Worm (Caenorhabditis elegans) whole organism, midembryonic: ENCODE measurements around the gene unc-43.
"Not testable (repeated sequence)": the region's sequence is repeated elsewhere in the genome, so short reads cannot be mapped to it uniquely, and the experiment has no call there.

Source experiments
- T22C8.4 ChIP-seq: fragments of 200-800 bp; sonication (Bioruptor generic); IDR thresholded peaks from 2 replicates; pipeline ENCODE4 v1.3.6; 2022; ENCODE audit warnings: missing genetic modification characterization, missing compliant biosample characterization
- cog-1 ChIP-seq: sonication (generic microtip); optimal IDR thresholded peaks from 2 replicates; lab custom pipeline; 2016; ENCODE audit warnings: missing genetic modification characterization, missing compliant biosample characterization
- flt-1 ChIP-seq: fragments of 200-800 bp; sonication (Bioruptor generic); IDR thresholded peaks from 2 replicates; pipeline ENCODE4 v1.3.6; 2022; ENCODE audit warnings: missing genetic modification characterization, missing compliant biosample characterization
- klf-2 ChIP-seq: fragments of 200-800 bp; sonication (Bioruptor generic); conservative IDR thresholded peaks from 2 replicates; pipeline ENCODE4 v1.3.6; 2022; ENCODE audit warnings: missing genetic modification reagents, missing genetic modification characterization, missing compliant biosample characterization
- med-1 ChIP-seq: sonication (generic microtip); optimal IDR thresholded peaks from 2 replicates; lab custom pipeline; 2017; ENCODE audit warnings: missing genetic modification characterization, mild to moderate bottlenecking, missing compliant biosample characterization, antibody characterized with exemption, missing genetic modification reagents; ENCODE audit not compliant: insufficient read depth
- ref-1 ChIP-seq: fragments of 200-800 bp; sonication (Bioruptor generic); conservative IDR thresholded peaks from 2 replicates; pipeline ENCODE4 v1.3.6; 2022; ENCODE audit warnings: missing genetic modification reagents, missing genetic modification characterization, missing compliant biosample characterization
- tab-1 ChIP-seq: fragments of 200-800 bp; sonication (Bioruptor generic); IDR thresholded peaks from 2 replicates; pipeline ENCODE4 v1.3.6; 2022; ENCODE audit warnings: missing genetic modification characterization, missing compliant biosample characterization
- ztf-23 ChIP-seq: fragments of 200-800 bp; sonication (Bioruptor generic); IDR thresholded peaks from 2 replicates; pipeline ENCODE4 v1.3.6; 2022; ENCODE audit warnings: missing genetic modification reagents, missing genetic modification characterization, missing compliant biosample characterization
- ztf-29 ChIP-seq: fragments of 200-800 bp; sonication (Bioruptor generic); IDR thresholded peaks from 2 replicates; pipeline ENCODE4 v1.3.6; 2022; ENCODE audit warnings: missing genetic modification reagents, missing genetic modification characterization, missing compliant biosample characterization

unc-43 gene

DNA sequence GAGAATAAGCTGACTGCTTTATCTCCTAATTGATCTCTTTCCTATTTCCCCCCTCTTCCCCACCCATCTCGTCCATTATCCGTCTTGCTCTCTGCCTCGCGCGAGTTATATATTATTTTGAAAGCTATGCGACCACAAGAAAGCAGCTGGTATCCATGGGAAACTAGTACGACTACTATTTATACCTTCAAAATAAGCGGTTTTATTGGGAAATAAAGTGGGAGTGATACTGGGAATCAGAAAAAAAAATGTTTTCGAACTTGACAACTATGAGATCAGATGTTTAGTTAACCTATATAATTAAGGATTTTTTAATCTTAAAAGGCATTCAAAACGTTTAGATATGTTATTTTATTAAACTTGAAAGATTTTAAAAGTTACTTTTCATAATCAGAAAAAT, 10.3 kb downstream of the unc-43 start:
- TF ChIP-seq tab-1 (GFP tag; lab: Robert Waterston, UW) (no peak), T22C8.4 (GFP tag; lab: Robert Waterston, UW) (no peak), klf-2 (no peak), flt-1 (no peak), ztf-23 (GFP tag; lab: Robert Waterston, UW) (no peak), ref-1 (no peak), med-1 (GFP tag; lab: Kevin White, UChicago) (no peak)

DNA sequence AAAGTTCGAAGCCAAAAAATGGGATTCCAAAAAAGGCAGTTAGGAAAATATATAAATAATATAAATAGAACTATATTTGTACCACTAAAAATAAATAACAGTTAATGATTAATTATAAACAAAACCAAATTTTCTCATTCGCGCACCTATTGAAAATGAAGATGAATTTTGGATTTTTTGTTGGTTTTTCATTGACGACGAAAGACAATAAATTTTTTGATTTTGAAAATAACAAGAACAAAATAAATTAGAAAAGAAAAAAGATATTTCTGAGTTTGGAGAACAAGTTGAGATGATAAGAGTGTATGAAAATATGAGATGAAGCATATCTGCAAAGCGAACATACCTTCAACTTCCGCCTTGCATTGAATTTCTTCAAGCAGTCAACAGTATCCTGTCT, 12.7 kb downstream of the unc-43 start:
- TF ChIP-seq ztf-23 (GFP tag; lab: Robert Waterston, UW) (no peak), ref-1 (no peak), med-1 (GFP tag; lab: Kevin White, UChicago) (no peak), cog-1 (tag; lab: Kevin White, UChicago) (no peak), ztf-29 (GFP tag; lab: Robert Waterston, UW) (no peak), klf-2 (no peak), tab-1 (GFP tag; lab: Robert Waterston, UW) (no peak), T22C8.4 (GFP tag; lab: Robert Waterston, UW) (no peak)

DNA sequence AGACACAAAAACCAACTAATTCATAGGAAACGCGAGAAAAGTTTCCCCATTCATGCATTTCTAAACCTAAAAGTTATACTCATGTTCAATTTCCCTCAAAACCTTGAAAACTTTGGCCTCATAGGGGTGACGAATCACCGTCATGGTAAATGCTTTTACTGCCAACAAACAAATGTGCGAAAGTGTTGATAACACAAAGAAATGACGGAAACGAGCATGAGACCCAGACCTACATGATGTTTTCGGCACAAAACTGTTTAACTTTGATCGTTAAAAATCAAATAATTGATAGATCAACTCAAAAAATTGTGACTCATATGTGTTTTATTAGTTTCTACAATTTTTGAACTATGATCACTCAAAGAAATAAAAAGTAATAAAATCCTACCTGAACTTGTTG, 18.1 kb downstream of the unc-43 start:
- no peak for TF ChIP-seq flt-1
- no peak for TF ChIP-seq tab-1 (GFP tag; lab: Robert Waterston, UW)

DNA sequence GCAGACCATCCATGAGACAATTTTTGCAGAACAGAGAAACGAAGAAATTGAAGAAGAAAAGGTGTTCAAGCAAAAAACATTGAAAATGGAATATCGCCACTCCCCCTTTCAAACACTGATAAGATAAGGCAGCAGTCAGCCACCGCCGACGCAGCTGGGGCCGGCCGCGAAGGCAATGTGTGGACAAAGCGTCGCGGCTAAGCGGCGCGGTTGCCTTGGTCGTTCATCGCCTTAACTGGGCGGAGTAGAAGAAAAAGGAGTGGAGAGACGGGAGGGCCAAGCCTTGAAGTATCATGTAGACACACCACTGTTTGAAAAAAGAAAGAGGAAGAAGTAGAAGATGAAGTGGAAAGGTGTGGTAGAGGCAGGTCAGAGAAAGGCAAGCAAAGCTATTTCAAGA, 19.1 kb downstream of the unc-43 start:
- TF ChIP-seq klf-2 (peak; percentile 62; the same call in 1 of the 2 replicates), flt-1 (no peak), ztf-23 (GFP tag; lab: Robert Waterston, UW) (0 out of 2 replicates have a peak, but pooled peaks have one; percentile 39), tab-1 (GFP tag; lab: Robert Waterston, UW) (no peak), T22C8.4 (GFP tag; lab: Robert Waterston, UW) (no peak), med-1 (GFP tag; lab: Kevin White, UChicago) (no peak), ztf-29 (GFP tag; lab: Robert Waterston, UW) (no peak), ref-1 (no peak), cog-1 (tag; lab: Kevin White, UChicago) (no peak)

DNA sequence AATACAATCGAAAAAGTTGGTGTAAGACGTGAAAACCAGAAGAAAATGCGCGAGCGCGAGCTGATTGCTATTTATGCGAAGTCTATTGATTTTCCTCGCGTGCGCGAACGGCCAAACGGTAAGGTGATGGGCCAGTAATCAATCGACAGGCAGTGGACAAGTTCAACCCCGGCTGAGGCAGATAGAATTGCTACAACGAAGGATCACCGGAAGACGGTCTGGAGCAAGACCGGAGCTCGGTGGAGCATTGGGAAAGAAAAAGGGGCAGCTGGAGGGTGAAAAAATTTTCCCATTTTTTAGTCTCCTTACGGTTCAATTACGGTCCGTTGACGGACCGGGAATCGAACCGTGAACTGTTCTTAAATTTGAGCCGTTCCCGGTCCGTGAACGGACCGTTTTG, 26.6 kb downstream of the unc-43 start:
- TF ChIP-seq tab-1 (GFP tag; lab: Robert Waterston, UW) = 0 out of 2 replicates have a peak, but pooled peaks have one; percentile 52

DNA sequence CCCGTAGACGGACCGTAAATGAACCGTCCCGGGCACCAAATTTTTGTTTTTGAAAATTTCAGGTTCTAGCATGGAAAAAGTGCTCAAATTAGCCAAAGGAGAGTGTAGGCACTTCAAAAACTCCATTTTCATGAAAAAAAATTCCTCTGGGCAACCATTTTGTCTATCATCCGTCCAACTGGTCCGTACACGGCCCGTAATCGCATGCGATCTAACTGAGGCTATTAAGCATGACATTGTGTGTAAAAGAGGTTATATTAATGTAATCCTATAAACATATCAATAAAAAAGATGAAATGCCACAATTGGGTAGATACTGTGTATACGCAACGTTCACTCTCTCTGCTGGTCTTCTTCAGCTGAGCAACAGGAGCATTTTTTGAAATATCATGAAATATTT, 27.4 kb downstream of the unc-43 start, which contains the start of gene R09E10.1:
TSS of gene R09E10.1 (minus strand) at position 101 of the 400 bp plus-strand sequence.
- TF ChIP-seq ztf-23 (GFP tag; lab: Robert Waterston, UW); tab-1 (GFP tag; lab: Robert Waterston, UW); ref-1: not testable (repeated sequence)

DNA sequence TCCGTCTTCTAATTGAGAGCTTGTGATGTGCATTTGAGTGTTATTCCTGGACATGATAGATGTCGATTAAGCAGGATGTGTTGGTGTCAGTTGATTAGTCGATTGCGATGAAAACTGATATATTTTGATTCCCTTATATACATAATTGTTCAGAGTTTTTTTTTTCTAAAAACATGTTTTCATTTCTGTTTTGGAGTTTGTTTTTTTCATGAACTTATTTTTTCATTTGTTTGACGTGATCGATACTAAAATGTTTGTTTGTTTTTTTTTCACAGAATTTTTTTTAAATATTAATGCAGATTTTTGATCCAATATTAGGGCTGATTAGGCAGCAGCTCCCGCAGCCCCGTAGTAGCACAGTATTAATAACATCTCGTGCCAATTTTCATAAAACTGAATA, 31.8 kb downstream of the unc-43 start, which contains the start of gene R09E10.2:
TSS of gene R09E10.2 (minus strand) at position 101 of the 400 bp plus-strand sequence.
- TF ChIP-seq ref-1 (no peak), tab-1 (GFP tag; lab: Robert Waterston, UW) (no peak), ztf-23 (GFP tag; lab: Robert Waterston, UW) (no peak), T22C8.4 (GFP tag; lab: Robert Waterston, UW) (no peak), flt-1 (no peak), ztf-29 (GFP tag; lab: Robert Waterston, UW) (no peak), klf-2 (no peak), cog-1 (tag; lab: Kevin White, UChicago) (no peak), med-1 (GFP tag; lab: Kevin White, UChicago) (no peak)

DNA sequence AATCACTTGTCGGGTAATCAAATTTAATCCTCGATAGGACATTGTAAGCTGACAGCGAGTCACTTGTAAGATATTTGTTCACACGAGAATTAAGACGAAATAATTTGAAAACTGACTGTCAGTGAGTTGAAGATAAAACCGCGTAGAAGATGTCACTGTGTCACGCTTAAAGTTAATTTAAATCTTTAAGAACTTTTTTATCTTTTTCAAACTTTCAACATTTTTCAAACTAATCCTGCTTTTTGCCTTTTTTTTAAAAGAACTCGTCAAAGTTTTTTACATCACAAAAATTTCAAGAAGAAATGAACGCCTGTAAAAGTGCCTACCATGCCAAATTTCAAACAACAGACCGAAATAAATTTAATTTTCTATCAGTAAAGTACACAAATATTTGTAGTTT, 36.5 kb downstream of the unc-43 start, which contains the start of gene acs-18:
TSS of gene acs-18 (minus strand) at position 101 of the 400 bp plus-strand sequence.
- TF ChIP-seq flt-1 (no peak), ztf-23 (GFP tag; lab: Robert Waterston, UW) (no peak)

DNA sequence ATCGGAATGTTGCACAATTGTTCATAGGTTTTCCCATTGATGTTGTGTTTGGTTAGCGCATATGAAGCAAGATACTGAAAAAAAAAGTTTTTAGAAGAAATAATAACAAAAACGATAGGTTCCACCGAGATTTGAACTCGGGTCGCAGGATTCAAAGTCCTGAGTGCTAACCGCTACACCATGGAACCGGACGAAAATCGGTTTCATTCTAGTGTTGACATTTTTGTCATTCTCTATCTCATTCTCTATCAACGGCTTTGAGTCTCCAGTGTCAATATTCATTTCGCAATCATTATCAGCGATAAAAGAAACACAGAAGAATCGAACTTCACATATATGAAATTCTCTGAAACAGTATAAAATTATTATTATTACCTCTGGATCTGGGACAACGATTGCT, 38.9 kb downstream of the unc-43 start:
- no peak for TF ChIP-seq ref-1
- TF ChIP-seq klf-2 = no peak
- TF ChIP-seq med-1 (GFP tag; lab: Kevin White, UChicago) = no peak
- no peak for TF ChIP-seq flt-1
- no peak for TF ChIP-seq cog-1 (tag; lab: Kevin White, UChicago)
- no peak for TF ChIP-seq T22C8.4 (GFP tag; lab: Robert Waterston, UW)
- TF ChIP-seq ztf-29 (GFP tag; lab: Robert Waterston, UW) = no peak
- TF ChIP-seq tab-1 (GFP tag; lab: Robert Waterston, UW) = no peak

DNA sequence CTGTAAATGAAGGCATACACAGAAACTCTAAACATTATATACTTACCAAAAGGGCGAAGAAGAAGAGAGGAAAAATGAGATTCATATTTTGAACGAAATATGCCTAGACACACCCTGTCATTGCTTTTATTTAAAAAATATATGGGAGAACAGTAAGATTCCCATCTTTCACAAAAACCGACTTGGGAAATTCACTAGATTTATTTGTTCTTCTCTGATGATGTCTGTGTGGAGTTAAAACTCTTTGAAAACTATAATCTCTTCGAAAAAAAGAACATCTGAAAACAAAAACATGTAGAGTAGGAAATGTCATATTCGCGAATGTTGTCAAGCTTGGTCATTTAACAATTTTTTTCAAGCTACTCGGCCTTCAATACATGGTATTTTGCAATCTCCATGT, 39.7 kb downstream of the unc-43 start, which contains the start of gene R09E10.8:
TSS of gene R09E10.8 (minus strand) at position 101 of the 400 bp plus-strand sequence.
- TF ChIP-seq cog-1 (tag; lab: Kevin White, UChicago) (no peak), klf-2 (no peak), T22C8.4 (GFP tag; lab: Robert Waterston, UW) (no peak), ztf-23 (GFP tag; lab: Robert Waterston, UW) (no peak), flt-1 (no peak), ztf-29 (GFP tag; lab: Robert Waterston, UW) (no peak), ref-1 (no peak)

DNA sequence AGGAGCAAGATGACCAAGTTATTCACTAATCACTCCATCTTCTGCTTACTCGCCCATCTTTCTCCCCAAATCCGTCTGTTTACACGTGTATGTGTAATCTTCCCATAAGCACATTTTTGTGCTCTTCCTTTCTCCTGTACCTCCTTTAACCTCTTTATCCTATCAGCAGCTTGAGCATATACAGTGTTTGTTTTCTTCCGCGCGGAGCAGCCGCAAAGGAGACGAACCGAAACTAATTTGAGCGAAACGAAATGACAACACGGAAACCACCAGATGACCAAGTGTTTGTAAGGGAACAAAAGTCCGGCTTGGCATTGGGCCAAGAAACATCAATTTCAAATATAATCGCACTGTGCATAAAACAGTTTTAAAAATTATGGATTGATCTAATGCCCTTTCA, 45.6 kb downstream of the unc-43 start:
- no peak for TF ChIP-seq ref-1
- TF ChIP-seq ztf-23 (GFP tag; lab: Robert Waterston, UW) = no peak
- TF ChIP-seq cog-1 (tag; lab: Kevin White, UChicago) = no peak
- no peak for TF ChIP-seq ztf-29 (GFP tag; lab: Robert Waterston, UW)
